Fruit fly (Drosophila melanogaster) whole organism, embryonic: Measurements from ENCODE around the gene mthl11.

Experiments
- Abd-B ChIP-seq: fragments of 200-800 bp; sonication (Bioruptor generic); optimal IDR thresholded peaks from 2 replicates; lab custom pipeline; 2018; ENCODE audit warnings: missing biosample characterization, mild to moderate bottlenecking, missing genetic modification characterization, moderate library complexity
- CG10431 ChIP-seq: fragments of 200-800 bp; sonication (Bioruptor generic); optimal IDR thresholded peaks from 3 replicates; lab custom pipeline; 2018; ENCODE audit warnings: missing biosample characterization, mild to moderate bottlenecking, missing genetic modification characterization
- CG12104 ChIP-seq: fragments of 200-800 bp; sonication (Bioruptor generic); optimal IDR thresholded peaks from 3 replicates; lab custom pipeline; 2016; ENCODE audit warnings: missing biosample characterization, missing genetic modification characterization
- CG13894 ChIP-seq: fragments of 200-800 bp; sonication (Bioruptor generic); optimal IDR thresholded peaks from 3 replicates; lab custom pipeline; 2018; ENCODE audit warnings: missing biosample characterization, mild to moderate bottlenecking, missing genetic modification characterization, moderate library complexity
- CG15696 ChIP-seq: fragments of 200-800 bp; sonication (Bioruptor generic); optimal IDR thresholded peaks from 2 replicates; lab custom pipeline; 2019; ENCODE audit warnings: missing biosample characterization, mild to moderate bottlenecking, missing genetic modification characterization, moderate library complexity
- CG17186 ChIP-seq: fragments of 200-800 bp; sonication (Bioruptor generic); optimal IDR thresholded peaks from 3 replicates; lab custom pipeline; 2017; ENCODE audit warnings: missing biosample characterization, missing genetic modification reagents, missing genetic modification characterization
- CG17361 ChIP-seq: fragments of 200-800 bp; sonication (Bioruptor generic); IDR thresholded peaks from 3 replicates; pipeline ENCODE4 v1.3.6; 2022; ENCODE audit warnings: missing biosample characterization, missing genetic modification characterization
- CG17568 ChIP-seq: fragments of 200-800 bp; sonication (Bioruptor generic); optimal IDR thresholded peaks from 2 replicates; lab custom pipeline; 2018; ENCODE audit warnings: missing biosample characterization, mild to moderate bottlenecking, missing genetic modification characterization, moderate library complexity
- CG17912 ChIP-seq: fragments of 200-800 bp; sonication (Bioruptor generic); optimal IDR thresholded peaks from 2 replicates; lab custom pipeline; 2018; ENCODE audit warnings: missing biosample characterization, mild to moderate bottlenecking, missing genetic modification characterization
- CG18011 ChIP-seq: fragments of 200-800 bp; sonication (Bioruptor generic); optimal IDR thresholded peaks from 2 replicates; lab custom pipeline; 2017; ENCODE audit warnings: missing biosample characterization, missing genetic modification characterization, mild to moderate bottlenecking, moderate library complexity, missing genotype
- CG18599 ChIP-seq: fragments of 200-800 bp; sonication (Bioruptor generic); optimal IDR thresholded peaks from 3 replicates; lab custom pipeline; 2017; ENCODE audit warnings: missing biosample characterization, missing genetic modification characterization, mild to moderate bottlenecking, moderate library complexity, missing genetic modification reagents
- CG18619 ChIP-seq: fragments of 200-800 bp; sonication (Bioruptor generic); optimal IDR thresholded peaks from 3 replicates; lab custom pipeline; 2017; ENCODE audit warnings: missing biosample characterization, mild to moderate bottlenecking, missing genetic modification characterization
- CG3407 ChIP-seq: fragments of 200-800 bp; sonication (Bioruptor generic); optimal IDR thresholded peaks from 2 replicates; lab custom pipeline; 2018; ENCODE audit warnings: missing biosample characterization, mild to moderate bottlenecking, missing genetic modification characterization
- CG5245 ChIP-seq: fragments of 200-800 bp; sonication (Bioruptor generic); optimal IDR thresholded peaks from 3 replicates; lab custom pipeline; 2016; ENCODE audit warnings: missing biosample characterization, missing genetic modification characterization
- CG6765 ChIP-seq: fragments of 200-800 bp; sonication (Bioruptor generic); optimal IDR thresholded peaks from 3 replicates; lab custom pipeline; 2017; ENCODE audit warnings: missing biosample characterization, mild to moderate bottlenecking, missing genetic modification characterization
- CG7745 ChIP-seq: fragments of 200-800 bp; sonication (Bioruptor generic); optimal IDR thresholded peaks from 2 replicates; lab custom pipeline; 2018; ENCODE audit warnings: missing biosample characterization, mild to moderate bottlenecking, missing genetic modification characterization, moderate library complexity
- CG7963 ChIP-seq: fragments of 200-800 bp; sonication (Bioruptor generic); IDR thresholded peaks from 3 replicates; pipeline ENCODE4 v1.3.6; 2022; ENCODE audit warnings: missing biosample characterization, missing genetic modification characterization; ENCODE audit not compliant: partially characterized antibody
- CG8089 ChIP-seq: fragments of 200-800 bp; sonication (Bioruptor generic); optimal IDR thresholded peaks from 3 replicates; lab custom pipeline; 2016; ENCODE audit warnings: missing biosample characterization, missing genetic modification characterization
- CG8388 ChIP-seq: fragments of 200-800 bp; sonication (Bioruptor generic); optimal IDR thresholded peaks from 2 replicates; lab custom pipeline; 2019; ENCODE audit warnings: missing biosample characterization, mild to moderate bottlenecking, missing genetic modification characterization, moderate library complexity
- CG9797 ChIP-seq: fragments of 200-800 bp; sonication (Bioruptor generic); optimal IDR thresholded peaks from 3 replicates; lab custom pipeline; 2018; ENCODE audit warnings: missing biosample characterization, mild to moderate bottlenecking, missing genetic modification characterization
- CHES-1-like ChIP-seq: fragments of 200-800 bp; sonication (Bioruptor generic); optimal IDR thresholded peaks from 2 replicates; lab custom pipeline; 2016; ENCODE audit warnings: missing biosample characterization, missing genetic modification characterization
- CTCF ChIP-seq: fragments of 200-800 bp; sonication (Bioruptor generic); optimal IDR thresholded peaks from 2 replicates; lab custom pipeline; 2017; ENCODE audit warnings: missing biosample characterization, mild to moderate bottlenecking, missing genetic modification characterization, moderate library complexity
- Chrac-16 ChIP-seq: fragments of 200-800 bp; sonication (Bioruptor generic); optimal IDR thresholded peaks from 3 replicates; lab custom pipeline; 2016; ENCODE audit warnings: missing biosample characterization, missing genetic modification characterization
- Dbx ChIP-seq: fragments of 200-800 bp; sonication (Bioruptor generic); IDR thresholded peaks from 3 replicates; pipeline ENCODE4 v1.3.6; 2022; ENCODE audit warnings: missing biosample characterization, missing genetic modification characterization
- Doc3 ChIP-seq: fragments of 200-800 bp; sonication (Bioruptor generic); IDR thresholded peaks from 3 replicates; pipeline ENCODE4 v1.3.6; 2022; ENCODE audit warnings: missing biosample characterization, missing genetic modification characterization; ENCODE audit not compliant: partially characterized antibody
- HLH54F ChIP-seq: fragments of 200-800 bp; sonication (Bioruptor generic); optimal IDR thresholded peaks from 3 replicates; lab custom pipeline; 2016; ENCODE audit warnings: missing biosample characterization, missing genetic modification characterization
- Hr78 ChIP-seq, 2 experiments: fragments of 200-800 bp in 1 of 2; fragments of >200 bp in 1 of 2; sonication (Bioruptor generic) in 1 of 2; optimal IDR thresholded peaks; 2 replicates each; lab custom pipeline; 2017 to 2019; ENCODE audit warnings: missing biosample characterization in 2 of 2, missing genetic modification characterization in 2 of 2, mild to moderate bottlenecking in 1 of 2, moderate library complexity in 1 of 2
- Jarid2 ChIP-seq: fragments of 200-800 bp; sonication (Bioruptor generic); optimal IDR thresholded peaks from 3 replicates; lab custom pipeline; 2017; ENCODE audit warnings: mild to moderate bottlenecking, missing biosample characterization, missing genetic modification reagents, missing genetic modification characterization
- Lim3 ChIP-seq: fragments of 200-800 bp; sonication (Bioruptor generic); IDR thresholded peaks from 2 replicates; pipeline ENCODE4 v1.3.6; 2022; ENCODE audit warnings: missing biosample characterization, missing genetic modification characterization
- Med ChIP-seq: fragments of 200-800 bp; sonication (Bioruptor generic); peaks from one replicate; lab custom pipeline; 2016; ENCODE audit warnings: missing biosample characterization, missing genetic modification characterization, mild to moderate bottlenecking, inconsistent platforms, moderate library complexity
- NK7.1 ChIP-seq: fragments of 200-800 bp; sonication (Bioruptor generic); optimal IDR thresholded peaks from 3 replicates; lab custom pipeline; 2016; ENCODE audit warnings: missing biosample characterization, missing genetic modification characterization
- Neu2 ChIP-seq: fragments of 200-800 bp; sonication (Bioruptor generic); optimal IDR thresholded peaks from 3 replicates; lab custom pipeline; 2016; ENCODE audit warnings: missing biosample characterization, missing genetic modification characterization, borderline replicate concordance
- Nf-YA ChIP-seq: fragments of 200-800 bp; sonication (Bioruptor generic); IDR thresholded peaks from 2 replicates; pipeline ENCODE4 v1.3.6; 2022; ENCODE audit warnings: missing biosample characterization, missing genetic modification characterization
- Poxn ChIP-seq: fragments of 200-800 bp; sonication (Bioruptor generic); IDR thresholded peaks from 2 replicates; pipeline ENCODE4 v1.3.6; 2022; ENCODE audit warnings: missing biosample characterization, missing genetic modification characterization
- Sin3A ChIP-seq: fragments of >200 bp; optimal IDR thresholded peaks from 2 replicates; lab custom pipeline; 2018
- Sox100B ChIP-seq: fragments of 200-800 bp; sonication (Bioruptor generic); optimal IDR thresholded peaks from 3 replicates; lab custom pipeline; 2018; ENCODE audit warnings: missing biosample characterization, mild to moderate bottlenecking, missing genetic modification characterization
- amos ChIP-seq: fragments of 200-800 bp; sonication (Bioruptor generic); IDR thresholded peaks from 2 replicates; pipeline ENCODE4 v1.3.6; 2022; ENCODE audit warnings: missing biosample characterization, missing genetic modification characterization; ENCODE audit not compliant: partially characterized antibody
- aop ChIP-seq: fragments of 200-800 bp; sonication (Bioruptor generic); IDR thresholded peaks from 2 replicates; pipeline ENCODE4 v1.3.6; 2022; ENCODE audit warnings: missing biosample characterization, missing genetic modification characterization
- ash1 ChIP-seq: fragments of 200-800 bp; sonication (Bioruptor generic); optimal IDR thresholded peaks from 2 replicates; lab custom pipeline; 2018; ENCODE audit warnings: missing biosample characterization, mild to moderate bottlenecking, missing genetic modification characterization
- cad ChIP-seq: fragments of >200 bp; optimal IDR thresholded peaks from 2 replicates; lab custom pipeline; 2017; ENCODE audit warnings: missing biosample characterization, missing genetic modification characterization
- croc ChIP-seq: fragments of 200-800 bp; sonication (Bioruptor generic); conservative IDR thresholded peaks from 3 replicates; pipeline ENCODE4 v1.3.6; 2022; ENCODE audit warnings: missing biosample characterization, missing genetic modification characterization
- danr ChIP-seq: fragments of 200-800 bp; sonication (Bioruptor generic); IDR thresholded peaks from 2 replicates; pipeline ENCODE4 v1.3.6; 2022; ENCODE audit warnings: missing biosample characterization, missing genetic modification characterization
- en ChIP-seq: fragments of 200-800 bp; sonication (Bioruptor generic); optimal IDR thresholded peaks from 2 replicates; lab custom pipeline; 2016; ENCODE audit warnings: missing biosample characterization, missing genetic modification characterization
- grn ChIP-seq: fragments of 200-800 bp; sonication (Bioruptor generic); optimal IDR thresholded peaks from 3 replicates; lab custom pipeline; 2017; ENCODE audit warnings: missing biosample characterization, missing genetic modification characterization
- insv ChIP-seq, 2 experiments: fragments of 200-800 bp; sonication (Bioruptor generic); optimal IDR thresholded peaks; 3 replicates each; lab custom pipeline; 2016 to 2018; ENCODE audit warnings: missing biosample characterization in 2 of 2, missing genetic modification characterization in 2 of 2
- nmo ChIP-seq: fragments of 200-800 bp; sonication (Bioruptor generic); optimal IDR thresholded peaks from 2 replicates; lab custom pipeline; 2018; ENCODE audit warnings: missing biosample characterization, mild to moderate bottlenecking, missing genetic modification characterization, moderate library complexity
- sens ChIP-seq: fragments of 200-800 bp; sonication (Bioruptor generic); peaks from one replicate; lab custom pipeline; 2016; ENCODE audit warnings: missing biosample characterization, missing genetic modification characterization
- sug ChIP-seq: fragments of 200-800 bp; optimal IDR thresholded peaks from 2 replicates; lab custom pipeline; 2019; ENCODE audit warnings: missing biosample characterization, mild to moderate bottlenecking, missing genetic modification characterization, moderate library complexity
- tio ChIP-seq: fragments of 200-800 bp; sonication (Bioruptor generic); optimal IDR thresholded peaks from 2 replicates; lab custom pipeline; 2017; ENCODE audit warnings: missing biosample characterization, missing genetic modification characterization, inconsistent platforms
- twi ChIP-seq: fragments of 200-800 bp; optimal IDR thresholded peaks from 2 replicates; lab custom pipeline; 2019; ENCODE audit warnings: missing biosample characterization, mild to moderate bottlenecking, missing genetic modification characterization, moderate library complexity
- tx ChIP-seq: fragments of 200-800 bp; sonication (Bioruptor generic); optimal IDR thresholded peaks from 2 replicates; lab custom pipeline; 2016; ENCODE audit warnings: missing biosample characterization, missing genetic modification characterization
- unc-4 ChIP-seq: fragments of 200-800 bp; sonication (Bioruptor generic); IDR thresholded peaks from 2 replicates; pipeline ENCODE4 v1.3.6; 2022; ENCODE audit warnings: missing biosample characterization, missing genetic modification characterization; ENCODE audit not compliant: partially characterized antibody

mthl11 gene

DNA sequence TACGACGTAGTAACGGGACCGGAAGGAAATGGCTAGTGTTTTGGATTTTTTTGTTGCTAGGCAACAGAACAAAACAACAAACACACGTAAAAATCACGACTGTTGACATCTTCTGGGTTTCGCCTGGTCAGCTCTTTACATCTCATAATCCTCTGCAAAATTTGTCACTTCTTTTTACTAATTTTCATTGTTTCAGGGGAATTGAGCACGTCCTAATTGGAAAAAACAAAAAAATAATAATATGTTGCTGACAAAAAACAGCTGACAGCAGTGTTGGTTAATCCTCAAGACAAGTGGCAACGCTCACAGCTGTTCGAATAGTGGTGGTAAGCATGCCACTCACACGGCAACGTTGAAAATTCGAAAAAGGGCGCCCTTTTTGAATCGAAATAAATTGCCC lies 23.0 kb upstream of the mthl11 start, which contains the start of gene Rfx (continued):
- TF ChIP-seq croc (GFP tag; lab: Robert Waterston, UW) = no peak
- no peak for TF ChIP-seq CG3407 (GFP tag; lab: Kevin White, UChicago)
- TF ChIP-seq sens = peak; percentile 75
- no peak for TF ChIP-seq CG17568 (GFP tag; lab: Kevin White, UChicago)
- no peak for TF ChIP-seq HLH54F
- TF ChIP-seq CG17912 (GFP tag; lab: Kevin White, UChicago) = no peak
- TF ChIP-seq CG7745 (tag; lab: Kevin White, UChicago) = no peak
- TF ChIP-seq Poxn (GFP tag; lab: Robert Waterston, UW) = no peak
- TF ChIP-seq CG15696 = no peak
- TF ChIP-seq CG7963 (GFP tag; lab: Robert Waterston, UW) = no peak
- no peak for TF ChIP-seq Jarid2 (GFP tag; lab: Kevin White, UChicago)
- TF ChIP-seq tx (GFP tag; lab: Kevin White, UChicago) = no peak
- peak; percentile 81 for TF ChIP-seq Med
- no peak for TF ChIP-seq Nf-YA (GFP tag; lab: Robert Waterston, UW)
- TF ChIP-seq insv (GFP tag; optimal IDR thresholded peaks at IDR 0.05; lab: Kevin White, UChicago) = peak; percentile 95 to 98
- TF ChIP-seq CG18599 (GFP tag; lab: Kevin White, UChicago) = peak; percentile 41
- TF ChIP-seq CG6765 (GFP tag; lab: Kevin White, UChicago) = peak; percentile 37
- peak; percentile 47 for TF ChIP-seq CG9797 (GFP tag; lab: Kevin White, UChicago)
- TF ChIP-seq danr (GFP tag; lab: Robert Waterston, UW) = no peak
- no peak for TF ChIP-seq CG5245 (GFP tag; lab: Kevin White, UChicago)
- peak; percentile 58 for TF ChIP-seq sug (tag; lab: Kevin White, UChicago)
- no peak for TF ChIP-seq aop
- no peak for TF ChIP-seq Dbx
- TF ChIP-seq grn (GFP tag; lab: Kevin White, UChicago) = no peak
- TF ChIP-seq tio (GFP tag; lab: Kevin White, UChicago) = no peak
- TF ChIP-seq CG18619 (GFP tag; lab: Kevin White, UChicago) = peak; percentile 16
- peak; percentile 24 for TF ChIP-seq CHES-1-like (GFP tag; lab: Kevin White, UChicago)
- no peak for TF ChIP-seq unc-4 (GFP tag; lab: Robert Waterston, UW)
- no peak for TF ChIP-seq CG10431 (GFP tag; lab: Kevin White, UChicago)
- TF ChIP-seq Lim3 = no peak
- TF ChIP-seq Sin3A (lab: Kevin White, UChicago) = peak; percentile 62
- TF ChIP-seq Abd-B (GFP tag; lab: Kevin White, UChicago) = no peak
- TF ChIP-seq CG17361 (GFP tag; lab: Robert Waterston, UW) = no peak
- peak; percentile 43 for TF ChIP-seq twi (tag; lab: Kevin White, UChicago)
- no peak for TF ChIP-seq en
- no peak for TF ChIP-seq CG8089
- TF ChIP-seq Chrac-16 = no peak
- no peak for TF ChIP-seq CG17186 (GFP tag; lab: Kevin White, UChicago)
- TF ChIP-seq CG13894 (tag; lab: Kevin White, UChicago) = no peak
- TF ChIP-seq cad (GFP tag; lab: Kevin White, UChicago) = no peak
- TF ChIP-seq Sox100B (GFP tag; lab: Kevin White, UChicago) = peak; percentile 37
- TF ChIP-seq Neu2 (GFP tag; lab: Kevin White, UChicago) = no peak
- TF ChIP-seq CG8388 (GFP tag; lab: Kevin White, UChicago) = no peak
- no peak for TF ChIP-seq ash1 (GFP tag; lab: Kevin White, UChicago)
- no peak for TF ChIP-seq amos
- TF ChIP-seq Hr78 (GFP tag; optimal IDR thresholded peaks at IDR 0.05; lab: Kevin White, UChicago) = no peak
- peak; percentile 40 for TF ChIP-seq nmo (GFP tag; lab: Kevin White, UChicago)
- TF ChIP-seq CG12104 (GFP tag; lab: Kevin White, UChicago) = no peak
- TF ChIP-seq CG18011 (GFP tag; lab: Kevin White, UChicago) = no peak
- TF ChIP-seq CTCF = peak; percentile 8
- TF ChIP-seq Doc3 (GFP tag; lab: Robert Waterston, UW) = no peak
- TF ChIP-seq NK7.1 (GFP tag; lab: Kevin White, UChicago) = no peak
